Fruit fly (Drosophila melanogaster) Kc167 (cell line): ENCODE measurements around the gene CG2247.

Experiments used
- Sin3A ChIP-seq: fragments of >200 bp; optimal IDR thresholded peaks from 2 replicates; lab custom pipeline; 2018; ENCODE audit warnings: missing external identifiers
- h ChIP-seq: fragments of >200 bp; optimal IDR thresholded peaks from 3 replicates; lab custom pipeline; 2018; ENCODE audit warnings: missing external identifiers
- insv ChIP-seq: fragments of >200 bp; optimal IDR thresholded peaks from 3 replicates; lab custom pipeline; 2018; ENCODE audit warnings: missing external identifiers
- psq ChIP-seq: fragments of >200 bp; optimal IDR thresholded peaks from 2 replicates; lab custom pipeline; 2017; ENCODE audit warnings: missing external identifiers
- ttk ChIP-seq: sonication (Bioruptor generic); optimal IDR thresholded peaks from 2 replicates; lab custom pipeline; 2017; ENCODE audit warnings: missing external identifiers

dm6 chrX:11604094-11604493, 7.4 kb downstream of the CG2247 start, which contains the start of gene CG2533:
- no peak for TF ChIP-seq insv (lab: Kevin White, UChicago)
- TF ChIP-seq ttk (lab: Kevin White, UChicago): no peak
- TF ChIP-seq h (lab: Kevin White, UChicago): no peak
- TF ChIP-seq psq (lab: Kevin White, UChicago): no peak
- TF ChIP-seq Sin3A (lab: Kevin White, UChicago): no peak
